Worm (Caenorhabditis elegans): ENCODE measurements around the gene K12H6.6.

DNA sequence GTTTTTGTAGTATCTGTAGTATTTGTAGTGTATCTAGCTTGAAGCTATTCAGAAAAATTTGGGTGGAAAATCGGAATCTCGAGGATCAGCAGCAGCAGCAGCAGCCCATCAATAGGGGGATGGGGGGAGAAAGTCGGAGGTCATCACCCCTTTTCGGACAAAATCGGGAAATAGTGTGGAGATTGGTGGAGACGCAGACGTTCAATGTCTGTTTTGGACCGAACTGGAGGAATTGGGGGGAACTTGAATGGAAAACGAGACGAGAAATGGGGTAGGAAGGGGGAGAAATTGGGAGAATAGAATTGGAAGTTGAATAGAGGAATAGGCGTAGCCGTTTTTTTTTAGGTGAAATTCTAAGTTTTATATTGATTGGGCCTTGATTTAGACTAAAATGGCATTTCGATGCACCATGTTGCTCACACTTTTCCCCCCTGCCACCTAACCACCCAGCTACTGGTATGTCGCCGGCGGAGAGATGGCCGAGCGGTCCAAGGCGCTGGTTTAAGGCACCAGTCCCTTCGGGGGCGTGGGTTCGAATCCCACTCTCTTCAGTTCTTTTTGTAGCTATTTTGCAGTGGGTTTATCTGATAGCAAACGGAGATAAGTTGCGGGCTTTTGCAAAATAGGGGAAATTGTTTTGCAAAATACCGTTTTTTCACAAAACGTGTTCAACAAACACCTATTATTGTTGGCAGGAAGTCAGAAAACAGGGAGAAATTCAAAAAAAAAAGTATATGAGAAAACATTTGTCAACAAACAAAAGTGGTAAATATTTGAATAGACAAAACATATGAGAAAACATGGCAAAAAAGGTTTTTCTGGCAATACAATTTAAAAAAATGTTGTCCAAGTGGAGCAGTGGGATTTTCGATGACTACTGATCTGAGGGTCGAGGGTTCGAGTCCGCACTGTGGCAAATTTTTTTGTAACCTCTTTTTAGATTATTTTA lies 29.1 kb upstream of the K12H6.6 start:
- TF ChIP-seq pha-4 (tag; optimal IDR thresholded peaks at IDR 0.05) (peak; percentile 24), elt-3 (tag; optimal IDR thresholded peaks at IDR 0.05) (no peak), nhr-11 (tag; optimal IDR thresholded peaks at IDR 0.05) (no peak), unc-39 (tag; optimal IDR thresholded peaks at IDR 0.05) (no peak), jun-1 (tag; optimal IDR thresholded peaks at IDR 0.05) (no peak), egl-27 (tag; optimal IDR thresholded peaks at IDR 0.05) (no peak), elt-1 (tag; optimal IDR thresholded peaks at IDR 0.05) (no peak), ztf-4 (tag; optimal IDR thresholded peaks at IDR 0.05) (no peak), ceh-9 (tag; optimal IDR thresholded peaks at IDR 0.05) (no peak), nhr-237 (tag; optimal IDR thresholded peaks at IDR 0.05) (no peak), nhr-23 (tag; optimal IDR thresholded peaks at IDR 0.05) (peak; percentile 43)
